Worm (Caenorhabditis elegans) whole organism, L2 larva: Measurements from ENCODE around the gene str-66.
A peak's percentile ranks its signal among the peaks of the same experiment; 100 is the strongest.

Experiments used
- C34F6.9 ChIP-seq: fragments of 150-350 bp; optimal IDR thresholded peaks from 2 replicates; lab custom pipeline; 2014; ENCODE audit warnings: missing biosample characterization, missing genetic modification characterization
- F13H6.1 ChIP-seq: sonication (generic microtip); optimal IDR thresholded peaks from 2 replicates; lab custom pipeline; 2016; ENCODE audit warnings: missing genetic modification characterization, missing compliant biosample characterization
- R02D3.7 ChIP-seq: fragments of 150-350 bp; optimal IDR thresholded peaks from 2 replicates; lab custom pipeline; 2014; ENCODE audit warnings: missing biosample characterization, missing genetic modification characterization
- ZK546.5 ChIP-seq: sonication (generic microtip); optimal IDR thresholded peaks from 2 replicates; lab custom pipeline; 2017; ENCODE audit warnings: missing biosample characterization, missing genetic modification characterization
- alr-1 ChIP-seq: fragments of 150-350 bp; optimal IDR thresholded peaks from 2 replicates; lab custom pipeline; 2014; ENCODE audit warnings: missing biosample characterization, missing genetic modification characterization
- aly-2 ChIP-seq: fragments of 150-350 bp; optimal IDR thresholded peaks from 2 replicates; lab custom pipeline; 2014; ENCODE audit warnings: missing biosample characterization, missing genetic modification characterization
- ama-1 ChIP-seq: fragments of 150-350 bp; optimal IDR thresholded peaks from 2 replicates; lab custom pipeline; 2018; ENCODE audit warnings: inconsistent platforms
- ceh-16 ChIP-seq: fragments of 150-350 bp; optimal IDR thresholded peaks from 2 replicates; lab custom pipeline; 2014; ENCODE audit warnings: missing biosample characterization, missing genetic modification characterization
- ceh-82 ChIP-seq: fragments of 150-350 bp; optimal IDR thresholded peaks from 2 replicates; lab custom pipeline; 2014; ENCODE audit warnings: missing biosample characterization, missing genetic modification characterization
- crh-2 ChIP-seq: sonication (generic microtip); optimal IDR thresholded peaks from 2 replicates; lab custom pipeline; 2017; ENCODE audit warnings: missing biosample characterization, missing genetic modification characterization
- egl-27 ChIP-seq: sonication (generic microtip); optimal IDR thresholded peaks from 3 replicates; lab custom pipeline; 2017; ENCODE audit warnings: missing biosample characterization, missing genetic modification reagents, missing genetic modification characterization
- elt-3 ChIP-seq: sonication (generic microtip); optimal IDR thresholded peaks from 2 replicates; lab custom pipeline; 2017; ENCODE audit warnings: missing biosample characterization, missing genetic modification characterization
- fos-1 ChIP-seq: fragments of 150-350 bp; optimal IDR thresholded peaks from 2 replicates; lab custom pipeline; 2014; ENCODE audit warnings: missing biosample characterization, missing genetic modification characterization
- gmeb-1 ChIP-seq: fragments of 150-350 bp; optimal IDR thresholded peaks from 2 replicates; lab custom pipeline; 2014; ENCODE audit warnings: missing biosample characterization, missing genetic modification characterization
- lin-11 ChIP-seq: fragments of 150-350 bp; sonication (generic microtip); optimal IDR thresholded peaks from 2 replicates; lab custom pipeline; 2014; ENCODE audit warnings: missing biosample characterization, missing genetic modification characterization, inconsistent platforms, mixed read lengths
- lin-39 ChIP-seq: fragments of 150-350 bp; optimal IDR thresholded peaks from 2 replicates; lab custom pipeline; 2014; ENCODE audit warnings: missing biosample characterization, missing genetic modification reagents, missing genetic modification characterization
- lsy-2 ChIP-seq, 2 experiments: fragments of 150-350 bp in 1 of 2; sonication (generic microtip) in 1 of 2; optimal IDR thresholded peaks; 2 replicates each; lab custom pipeline; 2014 to 2017; ENCODE audit warnings: missing biosample characterization in 2 of 2, missing genetic modification characterization in 2 of 2
- mab-5 ChIP-seq: fragments of 150-350 bp; optimal IDR thresholded peaks from 2 replicates; lab custom pipeline; 2014; ENCODE audit warnings: missing biosample characterization, missing genetic modification characterization
- nhr-12 ChIP-seq: fragments of 150-350 bp; optimal IDR thresholded peaks from 2 replicates; lab custom pipeline; 2014; ENCODE audit warnings: missing biosample characterization, missing genetic modification characterization
- nhr-6 ChIP-seq: fragments of 150-350 bp; optimal IDR thresholded peaks from 2 replicates; lab custom pipeline; 2014; ENCODE audit warnings: missing biosample characterization, missing genetic modification characterization
- nhr-77 ChIP-seq: fragments of 150-350 bp; optimal IDR thresholded peaks from 2 replicates; lab custom pipeline; 2014; ENCODE audit warnings: missing biosample characterization, missing genetic modification characterization
- peb-1 ChIP-seq: fragments of 150-350 bp; optimal IDR thresholded peaks from 2 replicates; lab custom pipeline; 2014; ENCODE audit warnings: missing biosample characterization, missing genetic modification characterization
- sem-4 ChIP-seq: fragments of 150-350 bp; optimal IDR thresholded peaks from 2 replicates; lab custom pipeline; 2014; ENCODE audit warnings: missing biosample characterization, missing genetic modification reagents, missing genetic modification characterization
- sma-3 ChIP-seq: sonication (generic microtip); optimal IDR thresholded peaks from 2 replicates; lab custom pipeline; 2016; ENCODE audit warnings: missing genetic modification reagents, missing genetic modification characterization, missing compliant biosample characterization
- snpc-4 ChIP-seq: fragments of 150-350 bp; optimal IDR thresholded peaks from 2 replicates; lab custom pipeline; 2014; ENCODE audit warnings: missing biosample characterization, missing genetic modification characterization
- unc-39 ChIP-seq: fragments of 150-350 bp; optimal IDR thresholded peaks from 2 replicates; lab custom pipeline; 2014; ENCODE audit warnings: missing biosample characterization, missing genetic modification characterization
- unc-55 ChIP-seq: fragments of 150-350 bp; sonication (generic microtip); optimal IDR thresholded peaks from 3 replicates; lab custom pipeline; 2014; ENCODE audit warnings: missing biosample characterization, missing genetic modification reagents, missing genetic modification characterization
- unc-62 ChIP-seq: fragments of 150-350 bp; optimal IDR thresholded peaks from 2 replicates; lab custom pipeline; 2014; ENCODE audit warnings: missing biosample characterization, missing genetic modification reagents, missing genetic modification characterization
- ztf-1 ChIP-seq: fragments of 200-800 bp; sonication (Bioruptor generic); conservative IDR thresholded peaks from 2 replicates; pipeline ENCODE4 v1.3.6; 2022; ENCODE audit warnings: missing genetic modification characterization, missing compliant biosample characterization
- ztf-11 ChIP-seq: sonication (generic microtip); optimal IDR thresholded peaks from 2 replicates; lab custom pipeline; 2017; ENCODE audit warnings: missing biosample characterization, missing genetic modification characterization
- ztf-4 ChIP-seq: fragments of 150-350 bp; optimal IDR thresholded peaks from 2 replicates; lab custom pipeline; 2014; ENCODE audit warnings: missing biosample characterization, missing genetic modification characterization

str-66 gene

ce11 chrV:3121743-3122142 is 17.7 kb upstream of the str-66 start, which contains the start of gene srt-56:
srt-56 (minus strand) TSS chrV:3121843.
- TF ChIP-seq snpc-4: no peak
- no peak for TF ChIP-seq unc-55 (GFP tag; lab: Kevin White, UChicago)
- TF ChIP-seq ceh-82 (tag; lab: Kevin White, UChicago): no peak
- no peak for TF ChIP-seq ZK546.5 (tag; lab: Kevin White, UChicago)
- no peak for TF ChIP-seq ztf-1 (GFP tag; lab: Robert Waterston, UW)
- no peak for TF ChIP-seq alr-1
- no peak for TF ChIP-seq ceh-16 (tag; lab: Kevin White, UChicago)
- TF ChIP-seq R02D3.7: no peak
- TF ChIP-seq nhr-12 (tag; lab: Kevin White, UChicago): no peak
- no peak for TF ChIP-seq unc-62 (GFP tag; lab: Kevin White, UChicago)
- no peak for TF ChIP-seq gmeb-1
- no peak for TF ChIP-seq lin-11 (tag; lab: Kevin White, UChicago)
- no peak for TF ChIP-seq mab-5 (tag; lab: Kevin White, UChicago)
- no peak for TF ChIP-seq ztf-4 (tag; lab: Kevin White, UChicago)

- TF ChIP-seq C34F6.9 (tag; lab: Kevin White, UChicago) (no peak), ZK546.5 (tag; lab: Kevin White, UChicago) (no peak), crh-2 (tag; lab: Kevin White, UChicago) (no peak), F13H6.1 (tag; lab: Kevin White, UChicago) (no peak), ama-1 (lab: Kevin White, UChicago) (no peak), ceh-82 (tag; lab: Kevin White, UChicago) (no peak), egl-27 (tag; lab: Kevin White, UChicago) (no peak), gmeb-1 (no peak), peb-1 (no peak), R02D3.7 (no peak), lin-39 (tag; lab: Kevin White, UChicago) (no peak)
Measured at ce11 chrV:3119185-3119584, 15.2 kb upstream of the str-66 start.

ce11 chrV:3118167-3118566 is 14.1 kb upstream of the str-66 start, which contains the start of gene clec-210:
clec-210 (plus strand) TSS chrV:3118377.
- TF ChIP-seq ama-1 (lab: Kevin White, UChicago) (no peak), fos-1 (tag; lab: Kevin White, UChicago) (peak; percentile 28)

ce11 chrV:3114973-3115372 is 10.9 kb upstream of the str-66 start, which contains the start of gene Y73C8C.3:
Y73C8C.3 (plus strand) TSS chrV:3115273.
- TF ChIP-seq gmeb-1 (no peak), elt-3 (tag; lab: Kevin White, UChicago) (no peak), aly-2 (no peak), sem-4 (tag; lab: Kevin White, UChicago) (no peak), unc-55 (GFP tag; lab: Kevin White, UChicago) (no peak), sma-3 (GFP tag; lab: Kevin White, UChicago) (no peak), nhr-6 (tag; lab: Kevin White, UChicago) (no peak)

ce11 chrV:3113751-3114150 is 9.7 kb upstream of the str-66 start, which contains the start of gene Y73C8C.8:
Y73C8C.8 (minus strand) TSS chrV:3113851.
- TF ChIP-seq nhr-6 (tag; lab: Kevin White, UChicago): no peak
- TF ChIP-seq snpc-4: no peak

ce11 chrV:3112198-3112597 is 8.2 kb upstream of the str-66 start:
- TF ChIP-seq peb-1 (no peak), ZK546.5 (tag; lab: Kevin White, UChicago) (no peak), lsy-2 (tag; optimal IDR thresholded peaks at IDR 0.05; lab: Kevin White, UChicago) (no peak), nhr-77 (tag; lab: Kevin White, UChicago) (no peak), unc-39 (no peak), fos-1 (tag; lab: Kevin White, UChicago) (peak; percentile 22)

- TF ChIP-seq aly-2: no peak
- no peak for TF ChIP-seq ZK546.5 (tag; lab: Kevin White, UChicago)
- no peak for TF ChIP-seq gmeb-1
- no peak for TF ChIP-seq crh-2 (tag; lab: Kevin White, UChicago)
- TF ChIP-seq ztf-11 (tag; lab: Kevin White, UChicago): no peak
- TF ChIP-seq, all 48 proteins: peak for 0
Measured at ce11 chrV:3107450-3107849, 3.4 kb upstream of the str-66 start, which contains the start of gene str-68. str-68 (minus strand) TSS chrV:3107550.
